Fruit fly (Drosophila melanogaster): ENCODE data around the gene CG6443.

The CG6443 gene

DNA sequence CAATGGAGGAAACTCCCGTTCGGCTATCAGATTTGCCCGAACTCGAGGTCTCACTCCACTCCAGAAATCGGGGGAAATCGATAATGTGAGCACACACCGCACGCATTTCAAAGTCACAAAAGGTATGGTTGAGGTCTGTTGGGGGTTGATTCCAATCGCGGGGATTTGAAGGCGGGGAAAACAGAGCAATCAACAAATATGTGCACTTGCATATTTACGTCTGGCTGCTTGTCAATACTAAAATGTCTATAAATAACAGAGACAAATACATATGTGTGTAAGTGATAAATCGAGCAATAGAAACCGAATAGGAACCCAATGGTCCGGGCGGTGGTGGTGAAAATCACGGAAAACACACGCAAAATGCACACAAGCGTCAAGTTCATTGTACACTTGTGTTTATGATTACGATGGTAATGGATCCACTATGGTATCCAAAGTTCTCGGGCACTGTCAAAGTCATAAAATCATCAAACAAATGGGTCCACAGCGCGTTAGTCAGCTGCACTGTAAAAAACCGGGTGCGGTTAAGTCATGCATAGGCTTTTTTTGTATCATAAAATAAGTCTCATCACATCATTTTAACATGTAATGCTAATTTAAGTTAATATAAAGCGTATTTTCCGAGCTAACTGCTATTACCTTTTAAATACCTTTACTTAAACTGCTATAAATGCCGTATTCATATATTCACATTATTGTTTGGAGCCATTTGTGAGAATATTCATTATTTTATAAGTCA, 23.3 kb downstream of the CG6443 start (continued):
- TF ChIP-seq CG16779 (tag; optimal IDR thresholded peaks at IDR 0.05) (no peak), CG6808 (GFP tag; optimal IDR thresholded peaks at IDR 0.05) (peak; percentile 13), Eip75B (GFP tag; optimal IDR thresholded peaks at IDR 0.05) (no peak), pdm3 (GFP tag; optimal IDR thresholded peaks at IDR 0.05) (peak; percentile 15), Smox (GFP tag; optimal IDR thresholded peaks at IDR 0.05) (no peak), OdsH (GFP tag; optimal IDR thresholded peaks at IDR 0.05) (peak; percentile 44), Hr4 (GFP tag; optimal IDR thresholded peaks at IDR 0.05) (peak; percentile 74), CG31627 (GFP tag; optimal IDR thresholded peaks at IDR 0.05) (no peak), CG8632 (GFP tag; optimal IDR thresholded peaks at IDR 0.05) (no peak), lz (GFP tag; optimal IDR thresholded peaks at IDR 0.05) (no peak), Eip93F (GFP tag; optimal IDR thresholded peaks at IDR 0.05) (no peak), Eip78C (GFP tag) (peak; percentile 78), CG1621 (tag; optimal IDR thresholded peaks at IDR 0.05) (no peak), Blimp-1 (GFP tag; optimal IDR thresholded peaks at IDR 0.05) (no peak), Ets96B (tag; optimal IDR thresholded peaks at IDR 0.05) (no peak), Gug (GFP tag; IDR thresholded peaks at IDR 0.05) (peak; percentile 36; the same call in 1 of the 2 replicates), Lpt (GFP tag; optimal IDR thresholded peaks at IDR 0.05) (peak; percentile 58), CG32006 (GFP tag; optimal IDR thresholded peaks at IDR 0.05) (peak; percentile 87)

DNA sequence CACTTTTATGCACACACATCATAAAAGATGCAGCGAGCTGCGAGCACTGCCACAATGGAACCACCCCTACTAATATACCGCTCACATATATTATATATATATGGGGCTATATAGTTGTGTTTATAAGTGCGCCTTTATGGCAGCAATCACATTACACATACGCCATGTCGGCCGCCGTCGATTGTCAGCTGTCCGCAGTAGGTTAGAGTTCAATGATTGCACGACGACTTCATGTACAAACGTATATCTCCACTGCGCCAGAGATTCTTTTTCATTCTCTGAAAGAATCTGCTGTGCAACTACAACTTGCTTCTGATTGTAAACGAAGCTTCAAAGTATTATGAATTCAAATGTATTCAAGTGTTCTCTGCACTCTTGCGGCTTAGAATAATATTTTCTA, 23.9 kb downstream of the CG6443 start:
- TF ChIP-seq dac (GFP tag; optimal IDR thresholded peaks at IDR 0.05), result no peak
- TF ChIP-seq CG32006 (GFP tag; optimal IDR thresholded peaks at IDR 0.05), result peak; percentile 10
- no peak for TF ChIP-seq net (GFP tag; optimal IDR thresholded peaks at IDR 0.05)
- no peak for TF ChIP-seq Lpt (GFP tag; optimal IDR thresholded peaks at IDR 0.05)
- TF ChIP-seq Sox15 (GFP tag; optimal IDR thresholded peaks at IDR 0.05), result no peak
- TF ChIP-seq vri (GFP tag; optimal IDR thresholded peaks at IDR 0.05), result no peak
- peak; percentile 33 for TF ChIP-seq Eip78C (GFP tag)
- no peak for TF ChIP-seq CG11902 (GFP tag; optimal IDR thresholded peaks at IDR 0.05)
- TF ChIP-seq svp (GFP tag), result peak; percentile 91
- TF ChIP-seq esn (GFP tag; optimal IDR thresholded peaks at IDR 0.05), result no peak
- no peak for TF ChIP-seq Eip75B (GFP tag; optimal IDR thresholded peaks at IDR 0.05)
- peak; percentile 21 for TF ChIP-seq CG6276 (GFP tag; optimal IDR thresholded peaks at IDR 0.05)
- TF ChIP-seq acj6 (GFP tag; optimal IDR thresholded peaks at IDR 0.05), result no peak

DNA sequence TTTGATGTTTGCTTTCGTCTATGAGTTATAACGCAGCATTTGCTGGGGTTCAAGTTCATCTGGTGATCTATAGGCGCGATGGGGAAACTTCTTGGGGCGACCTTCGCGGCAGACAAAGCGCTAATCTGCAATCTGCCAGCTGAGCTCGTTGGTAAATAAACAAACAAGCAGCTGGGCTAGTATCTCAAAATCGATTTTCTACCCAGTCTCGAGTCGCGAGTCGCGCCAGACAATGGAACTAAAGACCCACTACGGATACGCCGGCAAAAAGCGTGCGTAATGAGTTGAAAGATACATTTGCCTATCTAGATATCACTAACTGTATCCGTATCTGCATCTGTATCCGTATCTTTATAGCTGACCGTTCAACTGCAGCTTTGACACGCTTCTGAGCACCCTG, 24.8 kb downstream of the CG6443 start:
- TF ChIP-seq CG11294 (GFP tag; IDR thresholded peaks at IDR 0.05) (no peak), fd85E (GFP tag; optimal IDR thresholded peaks at IDR 0.05) (no peak), Eip75B (GFP tag; optimal IDR thresholded peaks at IDR 0.05) (no peak), Sox14 (GFP tag; optimal IDR thresholded peaks at IDR 0.05) (no peak), fkh (GFP tag; optimal IDR thresholded peaks at IDR 0.05) (no peak), Eip93F (GFP tag; optimal IDR thresholded peaks at IDR 0.05) (no peak), Hr39 (GFP tag; optimal IDR thresholded peaks at IDR 0.05) (no peak), Lpt (GFP tag; optimal IDR thresholded peaks at IDR 0.05) (no peak), Eip78C (GFP tag) (no peak), CG6276 (GFP tag; optimal IDR thresholded peaks at IDR 0.05) (no peak), CG6854 (GFP tag; optimal IDR thresholded peaks at IDR 0.05) (no peak), CG9139 (GFP tag; optimal IDR thresholded peaks at IDR 0.05) (no peak), topi (GFP tag; optimal IDR thresholded peaks at IDR 0.05) (no peak), CG10669 (GFP tag; optimal IDR thresholded peaks at IDR 0.05) (no peak), CG6163 (GFP tag; IDR thresholded peaks at IDR 0.05) (no peak), CG32006 (GFP tag; optimal IDR thresholded peaks at IDR 0.05) (no peak), Ets21C (GFP tag; optimal IDR thresholded peaks at IDR 0.05) (no peak), achi (GFP tag; optimal IDR thresholded peaks at IDR 0.05) (no peak)

Measured in whole organism, prepupa.